Fruit fly (Drosophila melanogaster) whole organism, embryonic: ENCODE results near the gene Gyc88E.
A peak's percentile ranks its signal among the peaks of the same experiment; 100 is the strongest.

Experiments
- CG10267 ChIP-seq: fragments of 200-800 bp; sonication (Bioruptor generic); optimal IDR thresholded peaks from 2 replicates; lab custom pipeline; 2018; ENCODE audit warnings: missing biosample characterization, mild to moderate bottlenecking, missing genetic modification characterization, moderate library complexity
- CG10979 ChIP-seq: fragments of 200-800 bp; sonication (Bioruptor generic); optimal IDR thresholded peaks from 2 replicates; lab custom pipeline; 2018; ENCODE audit warnings: missing biosample characterization, mild to moderate bottlenecking, missing genetic modification characterization, moderate library complexity
- CG11093 ChIP-seq: fragments of 200-800 bp; sonication (Bioruptor generic); IDR thresholded peaks from 3 replicates; pipeline ENCODE4 v1.3.6; 2022; ENCODE audit warnings: missing biosample characterization, missing genetic modification characterization
- CG12155 ChIP-seq: fragments of 200-800 bp; sonication (Bioruptor generic); optimal IDR thresholded peaks from 3 replicates; lab custom pipeline; 2016; ENCODE audit warnings: missing biosample characterization, missing genetic modification characterization
- CG15514 ChIP-seq: fragments of 200-800 bp; sonication (Bioruptor generic); optimal IDR thresholded peaks from 3 replicates; lab custom pipeline; 2017; ENCODE audit warnings: missing biosample characterization, missing genetic modification characterization, mild to moderate bottlenecking, moderate library complexity, missing genetic modification reagents
- CG3407 ChIP-seq: fragments of 200-800 bp; sonication (Bioruptor generic); optimal IDR thresholded peaks from 2 replicates; lab custom pipeline; 2018; ENCODE audit warnings: missing biosample characterization, mild to moderate bottlenecking, missing genetic modification characterization
- CG4404 ChIP-seq: fragments of 200-800 bp; sonication (Bioruptor generic); IDR thresholded peaks from 2 replicates; pipeline ENCODE4 v1.3.6; 2022; ENCODE audit warnings: missing biosample characterization, missing genetic modification characterization
- CG4707 ChIP-seq: fragments of 200-800 bp; sonication (Bioruptor generic); optimal IDR thresholded peaks from 2 replicates; lab custom pipeline; 2018; ENCODE audit warnings: missing biosample characterization, mild to moderate bottlenecking, missing genetic modification characterization, moderate library complexity
- CG4820 ChIP-seq: fragments of 200-800 bp; sonication (Bioruptor generic); optimal IDR thresholded peaks from 3 replicates; lab custom pipeline; 2016; ENCODE audit warnings: missing biosample characterization, missing genetic modification characterization
- CG4854 ChIP-seq: fragments of 200-800 bp; sonication (Bioruptor generic); optimal IDR thresholded peaks from 2 replicates; lab custom pipeline; 2016; ENCODE audit warnings: missing biosample characterization, missing genetic modification characterization, inconsistent platforms
- CG5245 ChIP-seq: fragments of 200-800 bp; sonication (Bioruptor generic); optimal IDR thresholded peaks from 3 replicates; lab custom pipeline; 2016; ENCODE audit warnings: missing biosample characterization, missing genetic modification characterization
- CG6791 ChIP-seq: fragments of 200-800 bp; sonication (Bioruptor generic); IDR thresholded peaks from 3 replicates; pipeline ENCODE4 v1.3.6; 2022; ENCODE audit warnings: missing biosample characterization, missing genetic modification characterization; ENCODE audit not compliant: partially characterized antibody
- CG6813 ChIP-seq: fragments of 200-800 bp; sonication (Bioruptor generic); optimal IDR thresholded peaks from 2 replicates; lab custom pipeline; 2017; ENCODE audit warnings: missing biosample characterization, missing genetic modification characterization, mild to moderate bottlenecking, moderate library complexity, missing genetic modification reagents
- CG8290 ChIP-seq, 3 experiments: fragments of 200-800 bp; sonication (Bioruptor generic); optimal IDR thresholded peaks; 2 replicates each; lab custom pipeline; 2016 to 2019; ENCODE audit warnings: missing biosample characterization in 3 of 3, missing genetic modification characterization in 3 of 3, mild to moderate bottlenecking in 2 of 3, moderate library complexity in 1 of 3
- CG8388 ChIP-seq: fragments of 200-800 bp; sonication (Bioruptor generic); optimal IDR thresholded peaks from 2 replicates; lab custom pipeline; 2019; ENCODE audit warnings: missing biosample characterization, mild to moderate bottlenecking, missing genetic modification characterization, moderate library complexity
- CG9215 ChIP-seq: fragments of 200-800 bp; sonication (Bioruptor generic); IDR thresholded peaks from 2 replicates; pipeline ENCODE4 v1.3.6; 2022; ENCODE audit warnings: missing biosample characterization, missing genetic modification characterization
- CG9437 ChIP-seq: fragments of 200-800 bp; sonication (Bioruptor generic); optimal IDR thresholded peaks from 2 replicates; lab custom pipeline; 2018; ENCODE audit warnings: missing biosample characterization, mild to moderate bottlenecking, missing genetic modification characterization
- CG9727 ChIP-seq: fragments of 200-800 bp; sonication (Bioruptor generic); optimal IDR thresholded peaks from 3 replicates; lab custom pipeline; 2017; ENCODE audit warnings: missing biosample characterization, mild to moderate bottlenecking, missing genetic modification characterization
- D ChIP-seq, 2 experiments: fragments of 200-800 bp in 1 of 2; fragments of >200 bp in 1 of 2; sonication (Bioruptor generic) in 1 of 2; optimal IDR thresholded peaks; 2 replicates in 1 of 2; 3 replicates in 1 of 2; lab custom pipeline; 2017; ENCODE audit warnings: mild to moderate bottlenecking in 1 of 2, missing biosample characterization in 1 of 2, missing genetic modification characterization in 1 of 2, missing genetic modification reagents in 1 of 2
- Doc3 ChIP-seq: fragments of 200-800 bp; sonication (Bioruptor generic); IDR thresholded peaks from 3 replicates; pipeline ENCODE4 v1.3.6; 2022; ENCODE audit warnings: missing biosample characterization, missing genetic modification characterization; ENCODE audit not compliant: partially characterized antibody
- Dp ChIP-seq: fragments of 200-800 bp; sonication (Bioruptor generic); optimal IDR thresholded peaks from 2 replicates; lab custom pipeline; 2018; ENCODE audit warnings: missing biosample characterization, mild to moderate bottlenecking, missing genetic modification characterization, moderate library complexity
- Dref ChIP-seq: fragments of 200-800 bp; sonication (Bioruptor generic); IDR thresholded peaks from 2 replicates; pipeline ENCODE4 v1.3.6; 2022; ENCODE audit warnings: missing biosample characterization, missing genetic modification characterization
- E2f2 ChIP-seq: fragments of 200-800 bp; sonication (Bioruptor generic); IDR thresholded peaks from 2 replicates; pipeline ENCODE4 v1.3.6; 2022; ENCODE audit warnings: missing biosample characterization, missing genetic modification characterization
- Elba2 ChIP-seq: fragments of 200-800 bp; sonication (Bioruptor generic); optimal IDR thresholded peaks from 3 replicates; lab custom pipeline; 2016; ENCODE audit warnings: missing biosample characterization, missing genetic modification characterization
- MBD-R2 ChIP-seq: fragments of 200-800 bp; sonication (Bioruptor generic); IDR thresholded peaks from 2 replicates; pipeline ENCODE4 v1.3.6; 2022; ENCODE audit warnings: missing biosample characterization, missing genetic modification characterization
- NC2β ChIP-seq: fragments of 200-800 bp; sonication (Bioruptor generic); optimal IDR thresholded peaks from 2 replicates; lab custom pipeline; 2016; ENCODE audit warnings: missing biosample characterization, missing genetic modification characterization
- amos ChIP-seq: fragments of 200-800 bp; sonication (Bioruptor generic); IDR thresholded peaks from 2 replicates; pipeline ENCODE4 v1.3.6; 2022; ENCODE audit warnings: missing biosample characterization, missing genetic modification characterization; ENCODE audit not compliant: partially characterized antibody
- aop ChIP-seq: fragments of 200-800 bp; sonication (Bioruptor generic); IDR thresholded peaks from 2 replicates; pipeline ENCODE4 v1.3.6; 2022; ENCODE audit warnings: missing biosample characterization, missing genetic modification characterization
- ash1 ChIP-seq: fragments of 200-800 bp; sonication (Bioruptor generic); optimal IDR thresholded peaks from 2 replicates; lab custom pipeline; 2018; ENCODE audit warnings: missing biosample characterization, mild to moderate bottlenecking, missing genetic modification characterization
- cas ChIP-seq: fragments of 200-800 bp; sonication (Bioruptor generic); IDR thresholded peaks from 2 replicates; pipeline ENCODE4 v1.3.6; 2022; ENCODE audit warnings: missing biosample characterization, missing genetic modification characterization
- dan ChIP-seq: fragments of 200-800 bp; sonication (Bioruptor generic); IDR thresholded peaks from 2 replicates; pipeline ENCODE4 v1.3.6; 2022; ENCODE audit warnings: missing biosample characterization, missing genetic modification characterization
- fd96Cb ChIP-seq: fragments of 200-800 bp; sonication (Bioruptor generic); optimal IDR thresholded peaks from 2 replicates; lab custom pipeline; 2018; ENCODE audit warnings: missing biosample characterization, mild to moderate bottlenecking, missing genetic modification characterization, moderate library complexity
- gcm ChIP-seq: fragments of 200-800 bp; sonication (Bioruptor generic); optimal IDR thresholded peaks from 2 replicates; lab custom pipeline; 2019; ENCODE audit warnings: missing biosample characterization, mild to moderate bottlenecking, missing genetic modification characterization, moderate library complexity
- pb ChIP-seq: fragments of 200-800 bp; sonication (Bioruptor generic); optimal IDR thresholded peaks from 3 replicates; lab custom pipeline; 2016; ENCODE audit warnings: missing biosample characterization, missing genetic modification characterization
- prd ChIP-seq, 3 experiments: fragments of >200 bp in 2 of 3; fragments of 200-800 bp in 1 of 3; sonication (Bioruptor generic) in 1 of 3; optimal IDR thresholded peaks in 2 of 3; IDR thresholded peaks in 1 of 3; 2 replicates in 2 of 3; 3 replicates in 1 of 3; pipeline versions ENCODE4 v1.3.6 to Lab custom; 2017 to 2022; ENCODE audit warnings: missing biosample characterization in 1 of 3, missing genetic modification characterization in 1 of 3
- pum ChIP-seq: fragments of 200-800 bp; sonication (Bioruptor generic); optimal IDR thresholded peaks from 2 replicates; lab custom pipeline; 2016; ENCODE audit warnings: missing biosample characterization, missing genetic modification characterization
- row ChIP-seq: fragments of 200-800 bp; sonication (Bioruptor generic); IDR thresholded peaks from 3 replicates; pipeline ENCODE4 v1.3.6; 2022; ENCODE audit warnings: missing biosample characterization, missing genetic modification characterization
- sd ChIP-seq: fragments of 200-800 bp; sonication (Bioruptor generic); optimal IDR thresholded peaks from 3 replicates; lab custom pipeline; 2018; ENCODE audit warnings: missing biosample characterization, mild to moderate bottlenecking, missing genetic modification characterization, moderate library complexity
- stwl ChIP-seq: fragments of 200-800 bp; sonication (Bioruptor generic); optimal IDR thresholded peaks from 3 replicates; lab custom pipeline; 2018; ENCODE audit warnings: missing biosample characterization, mild to moderate bottlenecking, missing genetic modification characterization, moderate library complexity
- tgo ChIP-seq: fragments of 200-800 bp; sonication (Bioruptor generic); IDR thresholded peaks from 3 replicates; pipeline ENCODE4 v1.3.6; 2022; ENCODE audit warnings: missing biosample characterization, missing genetic modification characterization
- tio ChIP-seq: fragments of 200-800 bp; sonication (Bioruptor generic); optimal IDR thresholded peaks from 2 replicates; lab custom pipeline; 2017; ENCODE audit warnings: missing biosample characterization, missing genetic modification characterization, inconsistent platforms

Gyc88E gene

dm6 chr3R:15147038-15147744, 3.0 kb upstream of the Gyc88E start, which contains the start of gene Glys (continued):
- TF ChIP-seq Elba2 (GFP tag; lab: Kevin White, UChicago), result no peak
- no peak for TF ChIP-seq CG6813 (GFP tag; lab: Kevin White, UChicago)
- no peak for TF ChIP-seq CG8290 (GFP tag; optimal IDR thresholded peaks at IDR 0.05; lab: Kevin White, UChicago)
- TF ChIP-seq CG8290 (tag; optimal IDR thresholded peaks at IDR 0.05; lab: Kevin White, UChicago), result no peak
- no peak for TF ChIP-seq tio (GFP tag; lab: Kevin White, UChicago)
- TF ChIP-seq Dref (GFP tag; lab: Robert Waterston, UW), result no peak
- TF ChIP-seq CG4707 (GFP tag; lab: Kevin White, UChicago), result no peak
- no peak for TF ChIP-seq CG4820 (GFP tag; lab: Kevin White, UChicago)
- peak; percentile 60 for TF ChIP-seq CG15514 (GFP tag; lab: Kevin White, UChicago)
- peak; percentile 7 for TF ChIP-seq NC2β
- no peak for TF ChIP-seq aop
- peak; percentile 10 for TF ChIP-seq CG10267 (tag; lab: Kevin White, UChicago)
- TF ChIP-seq amos (GFP tag; lab: Robert Waterston, UW), result peak; percentile 46; the same call in 1 of the 2 replicates
- peak; percentile 2 for TF ChIP-seq CG9727 (GFP tag; lab: Kevin White, UChicago)
- TF ChIP-seq gcm (GFP tag; lab: Kevin White, UChicago), result no peak
- TF ChIP-seq pb (GFP tag; lab: Kevin White, UChicago), result no peak
- no peak for TF ChIP-seq ash1 (GFP tag; lab: Kevin White, UChicago)
- TF ChIP-seq Doc3 (GFP tag; lab: Robert Waterston, UW), result no peak
- peak; percentile 27; the same call in 1 of the 2 replicates for TF ChIP-seq MBD-R2
- no peak for TF ChIP-seq CG5245 (GFP tag; lab: Kevin White, UChicago)
- TF ChIP-seq, all 482 proteins: peak for 116

dm6 chr3R:15147872-15148444, 2.2 kb upstream of the Gyc88E start:
- TF ChIP-seq CG8388 (GFP tag; lab: Kevin White, UChicago) (no peak), CG12155 (GFP tag; lab: Kevin White, UChicago) (no peak), E2f2 (GFP tag; lab: Robert Waterston, UW) (peak; percentile 98), CG3407 (GFP tag; lab: Kevin White, UChicago) (no peak), sd (tag; lab: Kevin White, UChicago) (no peak), CG4854 (no peak), prd (optimal IDR thresholded peaks at IDR 0.05; lab: Kevin White, UChicago) (no peak), prd (GFP tag; IDR thresholded peaks at IDR 0.05; lab: Robert Waterston, UW) (no peak), dan (no peak), gcm (GFP tag; lab: Kevin White, UChicago) (no peak), CG4404 (no peak), CG10979 (tag; lab: Kevin White, UChicago) (no peak), pum (no peak), fd96Cb (tag; lab: Kevin White, UChicago) (no peak), CG11093 (GFP tag; lab: Robert Waterston, UW) (no peak), tgo (GFP tag; lab: Robert Waterston, UW) (no peak), CG9215 (peak; percentile 95), Dp (GFP tag; lab: Kevin White, UChicago) (peak; percentile 80), CG9437 (GFP tag; lab: Kevin White, UChicago) (peak; percentile 99), stwl (peak; percentile 4), cas (no peak), CG6791 (GFP tag; lab: Robert Waterston, UW) (0 out of 3 replicates have a peak, but pooled peaks have one; percentile 3), D (optimal IDR thresholded peaks at IDR 0.05; lab: Kevin White, UChicago) (no peak), D (GFP tag; optimal IDR thresholded peaks at IDR 0.05; lab: Kevin White, UChicago) (no peak), row (GFP tag; lab: Robert Waterston, UW) (no peak)
- TF ChIP-seq, all 482 proteins: peak for 6
